Worm (Caenorhabditis elegans) whole organism, L1 larva: Measurements from ENCODE around the gene pat-6.

Experiments
- ceh-82 ChIP-seq, 3 experiments: fragments of 150-350 bp in 1 of 3; sonication (generic microtip) in 2 of 3; optimal IDR thresholded peaks; 2 replicates each; lab custom pipeline; 2014 to 2017; ENCODE audit warnings: missing biosample characterization in 3 of 3, missing genetic modification characterization in 3 of 3
- fkh-10 ChIP-seq: sonication (generic microtip); optimal IDR thresholded peaks from 2 replicates; lab custom pipeline; 2017; ENCODE audit warnings: missing biosample characterization, missing genetic modification reagents, missing genetic modification characterization
- fos-1 ChIP-seq: fragments of 150-350 bp; optimal IDR thresholded peaks from 2 replicates; lab custom pipeline; 2014; ENCODE audit warnings: missing biosample characterization, missing genetic modification characterization
- lin-39 ChIP-seq: fragments of 150-350 bp; optimal IDR thresholded peaks from 2 replicates; lab custom pipeline; 2014; ENCODE audit warnings: missing biosample characterization, missing genetic modification reagents, missing genetic modification characterization
- mdl-1 ChIP-seq, 2 experiments: fragments of 150-350 bp; optimal IDR thresholded peaks; 2 replicates each; lab custom pipeline; 2014 to 2017; ENCODE audit warnings: missing biosample characterization in 2 of 2, missing genetic modification characterization in 2 of 2, inconsistent platforms in 1 of 2
- nhr-237 ChIP-seq: fragments of 150-350 bp; optimal IDR thresholded peaks from 2 replicates; lab custom pipeline; 2014; ENCODE audit warnings: missing biosample characterization, missing genetic modification characterization
- nhr-47 ChIP-seq: sonication (generic microtip); optimal IDR thresholded peaks from 2 replicates; lab custom pipeline; 2016; ENCODE audit warnings: mild to moderate bottlenecking, missing genetic modification characterization, moderate library complexity, missing compliant biosample characterization
- unc-62 ChIP-seq: fragments of 150-350 bp; optimal IDR thresholded peaks from 2 replicates; lab custom pipeline; 2014; ENCODE audit warnings: missing biosample characterization, missing genetic modification reagents, missing genetic modification characterization
- ztf-11 ChIP-seq, 2 experiments: sonication (generic microtip); optimal IDR thresholded peaks; 2 replicates each; lab custom pipeline; 2016 to 2017; ENCODE audit warnings: missing genetic modification characterization in 2 of 2, missing biosample characterization in 1 of 2, missing compliant biosample characterization in 1 of 2

ce11 chrIV:295734-296201, 31.7 kb upstream of the pat-6 start:
- TF ChIP-seq ceh-82 (tag; optimal IDR thresholded peaks at IDR 0.05; lab: Kevin White, UChicago): no peak
- no peak for TF ChIP-seq fos-1
- TF ChIP-seq unc-62 (GFP tag; lab: Kevin White, UChicago): no peak
- TF ChIP-seq mdl-1 (tag; optimal IDR thresholded peaks at IDR 0.05; lab: Kevin White, UChicago): peak in 1 of 2 experiments; percentile 54
- TF ChIP-seq ztf-11 (tag; optimal IDR thresholded peaks at IDR 0.05; lab: Kevin White, UChicago): no peak
- TF ChIP-seq lin-39 (tag; lab: Kevin White, UChicago): no peak
- no peak for TF ChIP-seq fkh-10 (GFP tag; lab: Kevin White, UChicago)
- peak; percentile 2 for TF ChIP-seq nhr-47 (tag; lab: Kevin White, UChicago)
- no peak for TF ChIP-seq nhr-237
